Fruit fly (Drosophila melanogaster): ENCODE results near the gene cwo.

The cwo gene

DNA sequence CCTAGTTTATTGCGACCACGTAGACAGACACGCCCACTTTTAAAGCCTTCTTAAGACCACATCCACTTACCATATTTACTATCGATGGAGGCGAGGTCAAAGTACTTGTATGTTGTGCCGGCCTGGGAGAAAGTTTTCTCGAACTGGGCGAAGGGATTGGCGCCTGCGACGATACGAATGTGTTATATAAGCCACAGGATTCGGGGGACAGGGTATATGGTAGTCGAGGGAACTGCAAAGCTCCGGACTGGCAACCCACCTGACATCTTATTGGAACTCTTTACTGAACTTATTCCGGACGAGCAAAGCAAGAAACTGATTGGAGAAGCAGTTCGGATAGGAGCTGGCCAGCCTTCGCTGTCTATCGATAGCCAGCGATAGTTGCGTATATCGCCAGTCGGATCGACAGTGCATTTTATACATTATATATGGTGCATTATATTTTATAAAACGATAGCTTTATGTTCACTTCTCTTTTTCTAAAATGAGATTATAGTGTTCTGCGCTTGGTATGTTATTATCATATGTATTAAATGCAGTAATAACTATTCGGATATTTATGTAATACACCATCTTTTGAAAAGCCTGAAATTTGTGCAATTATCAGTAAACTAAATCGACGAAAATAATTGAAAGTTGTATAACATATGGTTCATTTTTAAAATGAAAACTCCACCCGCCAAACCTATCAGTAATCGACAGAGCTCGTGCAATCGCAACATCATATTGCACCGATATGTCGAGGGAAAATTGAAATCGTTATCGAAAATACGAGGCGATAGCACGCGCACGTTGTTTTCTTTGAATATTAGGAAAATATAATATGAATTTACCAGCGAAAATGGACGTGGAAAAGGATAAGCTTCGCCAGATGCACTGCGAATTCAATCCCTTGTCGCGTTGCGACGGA lies 24.7 kb downstream of the cwo start, which contains the start of the genes Irp-1B and Rrp46 (continued):
- TF ChIP-seq pdm3 (GFP tag; optimal IDR thresholded peaks at IDR 0.05) (no peak), CG7368 (GFP tag; optimal IDR thresholded peaks at IDR 0.05) (no peak), CG6792 (GFP tag; optimal IDR thresholded peaks at IDR 0.05) (no peak), CG15336 (GFP tag; IDR thresholded peaks at IDR 0.05) (no peak), lz (GFP tag; optimal IDR thresholded peaks at IDR 0.05) (peak; percentile 20), spab (GFP tag; optimal IDR thresholded peaks at IDR 0.05) (no peak), CG10631 (GFP tag; optimal IDR thresholded peaks at IDR 0.05) (no peak), CG4318 (GFP tag; optimal IDR thresholded peaks at IDR 0.05) (no peak), Met (GFP tag; optimal IDR thresholded peaks at IDR 0.05) (no peak), eg (GFP tag; IDR thresholded peaks at IDR 0.05) (no peak), OdsH (GFP tag; optimal IDR thresholded peaks at IDR 0.05) (no peak), Gug (GFP tag; IDR thresholded peaks at IDR 0.05) (no peak), achi (GFP tag; optimal IDR thresholded peaks at IDR 0.05) (no peak), ss (GFP tag; optimal IDR thresholded peaks at IDR 0.05) (no peak), svp (GFP tag) (no peak), CG11902 (GFP tag; optimal IDR thresholded peaks at IDR 0.05) (no peak), Eip75B (GFP tag; optimal IDR thresholded peaks at IDR 0.05) (peak; percentile 16), cyc (GFP tag; optimal IDR thresholded peaks at IDR 0.05) (peak; percentile 3), fkh (GFP tag; optimal IDR thresholded peaks at IDR 0.05) (no peak), CG6276 (GFP tag; optimal IDR thresholded peaks at IDR 0.05) (no peak), CG6854 (GFP tag; optimal IDR thresholded peaks at IDR 0.05) (peak; percentile 5)

DNA sequence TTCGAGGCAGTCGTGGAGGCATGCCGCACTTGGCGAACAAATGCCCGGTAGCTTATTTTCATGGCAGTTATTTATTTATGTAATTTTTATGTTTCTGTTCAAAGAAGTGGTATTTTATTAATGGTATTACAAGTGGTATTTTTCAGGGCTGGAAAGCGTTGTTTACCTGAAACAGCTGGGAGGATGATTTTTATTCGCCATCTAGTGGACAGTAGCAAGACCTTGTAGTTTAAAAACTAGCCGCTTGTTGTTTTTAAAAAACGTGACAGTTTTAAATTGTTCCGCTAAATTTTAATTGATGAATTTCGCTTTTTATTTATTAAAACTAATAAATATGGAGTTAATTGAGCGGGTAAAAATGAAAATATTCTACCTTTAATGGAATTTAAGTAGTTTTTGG lies 27.9 kb downstream of the cwo start, which contains the start of gene CG6345:
Gene CG6345 (minus strand): TSS at position 124 of the 400 bp plus-strand sequence.
- TF ChIP-seq Sox14 (GFP tag; optimal IDR thresholded peaks at IDR 0.05): peak; percentile 59
- peak; percentile 66 for TF ChIP-seq acj6 (GFP tag; optimal IDR thresholded peaks at IDR 0.05)
- no peak for TF ChIP-seq CG11294 (GFP tag; IDR thresholded peaks at IDR 0.05)
- TF ChIP-seq CG4318 (GFP tag; optimal IDR thresholded peaks at IDR 0.05): no peak
- no peak for TF ChIP-seq Smox (GFP tag; optimal IDR thresholded peaks at IDR 0.05)
- peak; percentile 49; the same call in 1 of the 3 replicates for TF ChIP-seq eg (GFP tag; IDR thresholded peaks at IDR 0.05)
- TF ChIP-seq cyc (GFP tag; optimal IDR thresholded peaks at IDR 0.05): peak; percentile 83
- TF ChIP-seq CG15336 (GFP tag; IDR thresholded peaks at IDR 0.05): no peak
- peak in 1 of 2 experiments; percentile 50 for TF ChIP-seq ss (GFP tag; optimal IDR thresholded peaks at IDR 0.05)
- TF ChIP-seq Eip78C (GFP tag): peak; percentile 87
- TF ChIP-seq vri (GFP tag; optimal IDR thresholded peaks at IDR 0.05): no peak
- peak; percentile 58 for TF ChIP-seq net (GFP tag; optimal IDR thresholded peaks at IDR 0.05)
- peak; percentile 78 for TF ChIP-seq svp (GFP tag)
- no peak for TF ChIP-seq spab (GFP tag; optimal IDR thresholded peaks at IDR 0.05)
- TF ChIP-seq Ets21C (GFP tag; optimal IDR thresholded peaks at IDR 0.05): peak; percentile 21
- TF ChIP-seq fd59A (GFP tag; optimal IDR thresholded peaks at IDR 0.05): peak; percentile 40
- TF ChIP-seq Lpt (GFP tag; optimal IDR thresholded peaks at IDR 0.05): peak; percentile 46
- peak; percentile 42 for TF ChIP-seq CG6792 (GFP tag; optimal IDR thresholded peaks at IDR 0.05)
- no peak for TF ChIP-seq CG1621 (tag; optimal IDR thresholded peaks at IDR 0.05)
- TF ChIP-seq Ets96B (tag; optimal IDR thresholded peaks at IDR 0.05): peak; percentile 61
- peak; percentile 51 for TF ChIP-seq achi (GFP tag; optimal IDR thresholded peaks at IDR 0.05)
- peak; percentile 69 for TF ChIP-seq Hr39 (GFP tag; optimal IDR thresholded peaks at IDR 0.05)
- peak; percentile 71 for TF ChIP-seq lz (GFP tag; optimal IDR thresholded peaks at IDR 0.05)
- peak; percentile 77 for TF ChIP-seq Eip75B (GFP tag; optimal IDR thresholded peaks at IDR 0.05)
- peak; percentile 74 for TF ChIP-seq topi (GFP tag; optimal IDR thresholded peaks at IDR 0.05)
- peak; percentile 13 for TF ChIP-seq CG9139 (GFP tag; optimal IDR thresholded peaks at IDR 0.05)
- no peak for TF ChIP-seq Sox15 (GFP tag; optimal IDR thresholded peaks at IDR 0.05)
- TF ChIP-seq salr (GFP tag; optimal IDR thresholded peaks at IDR 0.05): peak in 1 of 2 experiments; percentile 48
- TF ChIP-seq dac (GFP tag; optimal IDR thresholded peaks at IDR 0.05): peak; percentile 76
- TF ChIP-seq dsx (GFP tag; optimal IDR thresholded peaks at IDR 0.05; ENCODE audit: poor library complexity, severe bottlenecking): peak; percentile 26
- TF ChIP-seq OdsH (GFP tag; optimal IDR thresholded peaks at IDR 0.05): peak; percentile 71
- peak; percentile 75 for TF ChIP-seq pdm3 (GFP tag; optimal IDR thresholded peaks at IDR 0.05)
- no peak for TF ChIP-seq CG16779 (tag; optimal IDR thresholded peaks at IDR 0.05)
- no peak for TF ChIP-seq Hr38 (GFP tag; optimal IDR thresholded peaks at IDR 0.05)
- TF ChIP-seq CG8319 (GFP tag; optimal IDR thresholded peaks at IDR 0.05): peak; percentile 38
- peak; percentile 28 for TF ChIP-seq Blimp-1 (GFP tag; optimal IDR thresholded peaks at IDR 0.05)
- TF ChIP-seq CG6276 (GFP tag; optimal IDR thresholded peaks at IDR 0.05): no peak
- peak; percentile 93 for TF ChIP-seq fkh (GFP tag; optimal IDR thresholded peaks at IDR 0.05)
- TF ChIP-seq CG10669 (GFP tag; optimal IDR thresholded peaks at IDR 0.05): peak; percentile 66
- TF ChIP-seq CG34406 (GFP tag; optimal IDR thresholded peaks at IDR 0.05): no peak
- TF ChIP-seq Gug (GFP tag; IDR thresholded peaks at IDR 0.05): no peak; the same call in 1 of the 2 replicates

Data from whole organism, prepupa.